Worm (Caenorhabditis elegans): ENCODE data around the gene tyra-3.

tyra-3 gene

ce11 chrX:4969228-4969627 lies 21.4 kb downstream of the tyra-3 start, which contains the start of gene M03F4.6:
Gene M03F4.6 (minus strand): TSS chrX:4969328.
- TF ChIP-seq lin-13 (tag; optimal IDR thresholded peaks at IDR 0.05), result no peak
- TF ChIP-seq mls-2 (tag; optimal IDR thresholded peaks at IDR 0.05), result no peak
- no peak for TF ChIP-seq ham-2 (GFP tag; optimal IDR thresholded peaks at IDR 0.05)
- no peak for TF ChIP-seq mab-5 (tag; optimal IDR thresholded peaks at IDR 0.05)
- no peak for TF ChIP-seq ztf-11 (tag; optimal IDR thresholded peaks at IDR 0.05)
- TF ChIP-seq drap-1 (GFP tag; optimal IDR thresholded peaks at IDR 0.05), result no peak
- no peak for TF ChIP-seq nhr-2 (tag; optimal IDR thresholded peaks at IDR 0.05)

DNA sequence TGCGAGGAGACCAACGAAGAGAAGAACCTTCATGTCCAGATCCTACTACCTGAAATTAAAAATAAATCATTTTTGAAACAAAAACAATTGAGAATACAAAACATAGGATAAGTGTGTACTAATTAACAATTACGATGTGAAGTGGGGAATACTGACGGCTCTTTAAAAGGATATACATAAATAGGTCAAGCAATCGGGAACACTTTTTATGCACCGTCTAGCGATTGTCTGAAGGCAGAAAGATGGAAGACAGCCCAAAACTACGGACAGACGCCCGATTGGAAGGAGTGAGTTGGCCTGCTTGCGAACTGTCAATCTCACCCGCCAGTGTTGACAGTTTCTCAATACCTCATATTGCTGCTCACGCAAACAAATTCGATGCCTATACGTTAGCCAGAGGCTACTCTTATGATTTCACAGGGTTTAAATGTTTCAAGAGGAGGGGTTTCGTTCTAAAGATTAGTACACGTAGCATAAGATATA lies 23.1 kb downstream of the tyra-3 start, which contains the start of gene calu-1:
Gene calu-1 (minus strand): TSS at position 51 of the 483 bp plus-strand sequence.
- TF ChIP-seq tbx-8 (GFP tag; optimal IDR thresholded peaks at IDR 0.05) (no peak), bed-3 (GFP tag; optimal IDR thresholded peaks at IDR 0.05) (no peak), mab-5 (tag; optimal IDR thresholded peaks at IDR 0.05) (no peak), ceh-39 (tag; optimal IDR thresholded peaks at IDR 0.05) (no peak), mls-2 (tag; optimal IDR thresholded peaks at IDR 0.05) (no peak), ces-1 (GFP tag; optimal IDR thresholded peaks at IDR 0.05) (no peak), blmp-1 (tag; optimal IDR thresholded peaks at IDR 0.05) (no peak), mep-1 (tag; optimal IDR thresholded peaks at IDR 0.05) (no peak), nhr-237 (tag; optimal IDR thresholded peaks at IDR 0.05) (no peak), ceh-83 (GFP tag; optimal IDR thresholded peaks at IDR 0.05) (no peak), sem-2 (GFP tag; optimal IDR thresholded peaks at IDR 0.05) (no peak), nhr-76 (tag; optimal IDR thresholded peaks at IDR 0.05) (no peak), ham-2 (GFP tag; optimal IDR thresholded peaks at IDR 0.05) (no peak), unc-120 (tag; optimal IDR thresholded peaks at IDR 0.05; ENCODE audit: poor library complexity, severe bottlenecking) (no peak), nhr-12 (tag; optimal IDR thresholded peaks at IDR 0.05) (no peak), lsy-2 (tag; optimal IDR thresholded peaks at IDR 0.05) (no peak), drap-1 (GFP tag; optimal IDR thresholded peaks at IDR 0.05) (no peak)

ce11 chrX:4971427-4971826 lies 23.6 kb downstream of the tyra-3 start:
- TF ChIP-seq unc-120 (tag; optimal IDR thresholded peaks at IDR 0.05; ENCODE audit: poor library complexity, severe bottlenecking), result peak; percentile 61
- TF ChIP-seq ceh-83 (GFP tag; optimal IDR thresholded peaks at IDR 0.05), result no peak
- TF ChIP-seq ham-2 (GFP tag; optimal IDR thresholded peaks at IDR 0.05), result peak; percentile 5
- TF ChIP-seq mep-1 (tag; optimal IDR thresholded peaks at IDR 0.05), result no peak
- TF ChIP-seq M03D4.4 (tag; optimal IDR thresholded peaks at IDR 0.05), result peak; percentile 3
- TF ChIP-seq hlh-1 (tag; optimal IDR thresholded peaks at IDR 0.05), result peak; percentile 23
- TF ChIP-seq ces-1 (GFP tag; optimal IDR thresholded peaks at IDR 0.05), result peak; percentile 11
- TF ChIP-seq pha-4 (tag; optimal IDR thresholded peaks at IDR 0.05), result no peak

DNA sequence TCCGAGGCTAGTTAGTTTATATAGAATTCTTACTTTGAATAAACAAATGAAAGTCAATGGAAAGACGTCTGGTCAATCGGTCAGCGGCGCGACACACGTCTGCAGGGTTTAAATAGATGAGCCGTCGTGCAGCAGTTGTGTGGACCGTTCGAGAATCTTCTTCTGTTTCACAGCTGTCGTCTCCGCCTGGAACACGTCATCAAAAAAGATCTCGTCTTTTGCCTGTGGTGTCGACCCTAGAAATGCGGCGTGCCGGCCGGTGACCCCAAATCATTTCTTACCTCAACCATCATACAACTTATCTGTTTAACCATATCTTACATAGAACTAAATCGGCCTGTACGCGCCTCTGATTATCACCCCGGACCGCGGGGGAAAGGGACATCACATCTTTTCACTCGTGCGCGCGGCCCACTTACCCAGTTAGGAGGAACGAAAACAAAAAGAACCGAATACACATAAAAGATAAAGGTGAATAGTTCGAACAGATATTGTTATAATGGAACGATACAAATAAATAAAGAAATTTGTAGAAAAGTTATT lies 24.3 kb downstream of the tyra-3 start:
- TF ChIP-seq elt-1 (tag; optimal IDR thresholded peaks at IDR 0.05; ENCODE audit: borderline replicate concordance, insufficient read depth) (peak; percentile 12), tbx-8 (GFP tag; optimal IDR thresholded peaks at IDR 0.05) (peak; percentile 27), nhr-28 (tag; optimal IDR thresholded peaks at IDR 0.05) (no peak), lin-13 (tag; optimal IDR thresholded peaks at IDR 0.05) (peak; percentile 55), unc-120 (tag; optimal IDR thresholded peaks at IDR 0.05; ENCODE audit: poor library complexity, severe bottlenecking) (no peak), bed-3 (GFP tag; optimal IDR thresholded peaks at IDR 0.05) (no peak), ceh-39 (tag; optimal IDR thresholded peaks at IDR 0.05) (no peak), ces-1 (GFP tag; optimal IDR thresholded peaks at IDR 0.05) (no peak), elt-3 (tag; optimal IDR thresholded peaks at IDR 0.05) (no peak), nhr-237 (tag; optimal IDR thresholded peaks at IDR 0.05) (no peak), nhr-2 (tag; optimal IDR thresholded peaks at IDR 0.05) (no peak), unc-62 (GFP tag; optimal IDR thresholded peaks at IDR 0.05) (peak; percentile 25), lin-32 (GFP tag; optimal IDR thresholded peaks at IDR 0.05) (peak; percentile 88), ceh-43 (GFP tag; optimal IDR thresholded peaks at IDR 0.05) (no peak), snpc-4 (tag; optimal IDR thresholded peaks at IDR 0.05) (no peak), hlh-1 (tag; optimal IDR thresholded peaks at IDR 0.05) (peak; percentile 96), ham-2 (GFP tag; optimal IDR thresholded peaks at IDR 0.05) (peak; percentile 5), cnd-1 (tag; optimal IDR thresholded peaks at IDR 0.05) (peak; percentile 73), lsy-2 (tag; optimal IDR thresholded peaks at IDR 0.05) (no peak), sptf-1 (tag; optimal IDR thresholded peaks at IDR 0.05) (peak; percentile 43), nhr-12 (tag; optimal IDR thresholded peaks at IDR 0.05) (no peak), blmp-1 (tag; optimal IDR thresholded peaks at IDR 0.05) (no peak), drap-1 (GFP tag; optimal IDR thresholded peaks at IDR 0.05) (no peak), mls-2 (tag; optimal IDR thresholded peaks at IDR 0.05) (no peak), mab-5 (tag; optimal IDR thresholded peaks at IDR 0.05) (no peak), nhr-76 (tag; optimal IDR thresholded peaks at IDR 0.05) (no peak), flh-1 (GFP tag; optimal IDR thresholded peaks at IDR 0.05) (no peak), sem-2 (GFP tag; optimal IDR thresholded peaks at IDR 0.05) (no peak), ceh-83 (GFP tag; optimal IDR thresholded peaks at IDR 0.05) (no peak), M03D4.4 (tag; optimal IDR thresholded peaks at IDR 0.05) (no peak), pha-4 (tag; optimal IDR thresholded peaks at IDR 0.05) (no peak)
